Worm (Caenorhabditis elegans): ENCODE results near the gene col-174.
A peak's percentile ranks its signal among the peaks of the same experiment; 100 is the strongest.

col-174 gene

DNA sequence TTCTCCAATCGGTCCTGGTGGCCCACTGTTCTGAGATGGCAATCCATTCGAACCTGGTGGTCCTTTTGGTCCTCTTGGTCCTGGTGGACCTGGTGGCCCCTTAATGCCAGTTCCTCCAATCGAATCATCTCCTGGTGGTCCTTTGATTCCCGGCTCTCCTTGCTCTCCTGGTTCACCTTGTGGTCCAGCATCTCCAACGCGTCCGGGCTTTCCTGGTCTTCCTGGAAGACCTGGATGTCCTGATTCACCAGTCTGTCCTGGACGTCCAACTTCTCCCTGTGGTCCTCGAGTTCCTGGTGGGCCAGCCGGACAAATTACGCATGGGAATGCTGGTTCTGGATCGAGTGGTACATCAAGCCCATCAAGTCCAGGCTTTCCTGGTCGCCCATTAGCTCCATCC lies 9.7 kb upstream of the col-174 start:
- TF ChIP-seq syd-9 (tag; optimal IDR thresholded peaks at IDR 0.05), result no peak
- TF ChIP-seq K09A11.1 (tag; optimal IDR thresholded peaks at IDR 0.05; ENCODE audit: insufficient read depth), result no peak
- TF ChIP-seq ceh-34 (tag; optimal IDR thresholded peaks at IDR 0.05), result no peak
- peak; percentile 43 for TF ChIP-seq hlh-6 (tag; optimal IDR thresholded peaks at IDR 0.05)
- peak; percentile 19 for TF ChIP-seq ceh-9 (tag; optimal IDR thresholded peaks at IDR 0.05)
- no peak for TF ChIP-seq ceh-6 (GFP tag; optimal IDR thresholded peaks at IDR 0.05)
- TF ChIP-seq nfya-1 (tag; optimal IDR thresholded peaks at IDR 0.05), result no peak
- TF ChIP-seq lin-11 (tag; optimal IDR thresholded peaks at IDR 0.05), result no peak
- no peak for TF ChIP-seq sdc-2 (tag; optimal IDR thresholded peaks at IDR 0.05)

DNA sequence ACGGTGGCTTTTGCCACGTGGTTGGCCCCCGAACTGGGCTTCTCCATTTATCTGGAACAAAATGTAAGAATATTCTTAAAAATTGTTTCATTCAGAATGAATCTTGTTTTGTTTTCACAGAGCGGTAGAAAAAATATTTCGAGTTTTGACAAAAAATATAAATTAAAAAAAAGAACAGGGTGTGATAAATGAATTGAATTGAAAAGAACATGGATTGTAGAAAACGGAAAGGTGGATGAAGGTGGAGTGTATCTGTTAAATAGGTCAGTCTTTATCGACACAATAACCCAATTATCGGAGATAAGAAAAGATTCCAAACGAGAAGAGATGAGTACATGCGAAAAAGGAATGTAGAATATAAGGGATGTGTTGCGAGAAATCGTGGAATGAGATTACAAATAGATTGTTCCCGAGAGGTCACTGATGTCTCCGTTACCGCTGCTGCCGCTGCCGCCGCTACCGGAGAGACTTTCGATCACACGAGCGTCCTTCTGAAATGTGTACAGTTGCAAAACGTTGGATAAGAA lies 8.8 kb upstream of the col-174 start, which contains the start of gene dpy-7:
TSS of gene dpy-7 (minus strand) at position 51 of the 527 bp plus-strand sequence.
- TF ChIP-seq elt-4 (tag; optimal IDR thresholded peaks at IDR 0.05) (no peak), ahr-1 (tag; optimal IDR thresholded peaks at IDR 0.05) (no peak), ceh-24 (tag; optimal IDR thresholded peaks at IDR 0.05) (no peak), ceh-30 (tag; optimal IDR thresholded peaks at IDR 0.05) (no peak), hlh-6 (tag; optimal IDR thresholded peaks at IDR 0.05) (no peak), pag-3 (tag; optimal IDR thresholded peaks at IDR 0.05; ENCODE audit: borderline replicate concordance) (no peak), lin-11 (tag; optimal IDR thresholded peaks at IDR 0.05) (no peak), C38D4.7 (GFP tag; optimal IDR thresholded peaks at IDR 0.05) (no peak), rnt-1 (tag; optimal IDR thresholded peaks at IDR 0.05) (no peak), zip-5 (tag; optimal IDR thresholded peaks at IDR 0.05) (no peak), gmeb-2 (tag; optimal IDR thresholded peaks at IDR 0.05) (no peak), ets-4 (tag; optimal IDR thresholded peaks at IDR 0.05) (no peak), unc-3 (GFP tag; conservative IDR thresholded peaks at IDR 0.05) (no peak), unc-3 (tag; optimal IDR thresholded peaks at IDR 0.05) (no peak), tbx-2 (tag; optimal IDR thresholded peaks at IDR 0.05) (no peak)

DNA sequence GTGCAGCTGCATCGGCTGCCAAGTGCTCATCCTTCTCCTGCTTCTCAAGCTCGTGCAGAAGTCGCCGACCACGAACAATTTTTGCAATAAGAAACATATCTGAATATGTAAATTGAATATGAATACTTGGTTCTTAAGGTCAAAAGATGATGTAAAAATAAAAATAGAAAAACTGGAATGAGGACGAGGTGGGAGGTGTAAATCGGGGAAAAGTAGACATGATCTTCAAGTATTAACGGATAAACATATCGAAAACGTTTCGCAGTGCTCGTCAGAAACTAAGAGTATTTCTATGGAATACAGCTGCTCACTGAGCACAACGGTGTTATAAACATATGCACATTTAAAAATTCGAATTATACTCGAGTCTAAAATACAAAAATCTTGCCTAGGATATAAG lies 6.6 kb upstream of the col-174 start, which contains the start of gene glb-16:
TSS of gene glb-16 (minus strand) at position 101 of the 400 bp plus-strand sequence.
- TF ChIP-seq tbx-2 (tag; optimal IDR thresholded peaks at IDR 0.05) (no peak), hlh-6 (tag; optimal IDR thresholded peaks at IDR 0.05) (no peak), pqm-1 (tag; optimal IDR thresholded peaks at IDR 0.05) (no peak), rnt-1 (tag; optimal IDR thresholded peaks at IDR 0.05) (no peak), pha-2 (tag; optimal IDR thresholded peaks at IDR 0.05) (no peak), ztf-16 (tag; optimal IDR thresholded peaks at IDR 0.05) (no peak), eyg-1 (tag; optimal IDR thresholded peaks at IDR 0.05) (no peak), mec-3 (tag; optimal IDR thresholded peaks at IDR 0.05; ENCODE audit: borderline replicate concordance) (no peak), ceh-48 (tag; optimal IDR thresholded peaks at IDR 0.05) (no peak), elt-4 (tag; optimal IDR thresholded peaks at IDR 0.05) (no peak), che-1 (tag; optimal IDR thresholded peaks at IDR 0.05) (no peak), Y22D7AL.16 (tag; optimal IDR thresholded peaks at IDR 0.05) (no peak), ceh-9 (tag; optimal IDR thresholded peaks at IDR 0.05) (no peak), sdc-2 (tag; optimal IDR thresholded peaks at IDR 0.05) (no peak), unc-3 (GFP tag; conservative IDR thresholded peaks at IDR 0.05) (no peak), unc-3 (tag; optimal IDR thresholded peaks at IDR 0.05) (no peak), T23F11.4 (GFP tag; optimal IDR thresholded peaks at IDR 0.05) (no peak), ceh-14 (tag; optimal IDR thresholded peaks at IDR 0.05) (no peak)

DNA sequence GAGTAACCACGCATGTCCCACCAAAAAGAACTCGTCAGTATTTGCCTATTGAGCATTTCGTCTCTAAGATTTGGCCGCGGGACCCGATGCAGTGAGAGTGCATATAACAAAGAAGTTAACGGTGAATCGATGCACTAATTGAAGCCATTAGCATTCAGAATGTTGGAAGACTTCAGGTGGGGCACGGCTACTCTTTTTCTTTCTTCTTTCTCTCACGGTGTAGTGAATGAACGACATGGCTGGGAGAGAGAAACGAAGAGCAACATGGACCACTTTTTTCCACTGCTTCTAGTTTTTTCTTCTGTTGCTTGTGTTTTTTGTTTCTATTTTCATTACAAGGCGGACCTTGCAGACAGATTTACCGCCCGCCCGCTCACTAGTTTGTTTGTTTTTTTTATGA lies 5.5 kb upstream of the col-174 start:
- TF ChIP-seq ttx-3 (tag; optimal IDR thresholded peaks at IDR 0.05) (no peak), pqm-1 (tag; optimal IDR thresholded peaks at IDR 0.05) (no peak), dmd-4 (tag; optimal IDR thresholded peaks at IDR 0.05; ENCODE audit: borderline replicate concordance) (no peak), sdc-2 (tag; optimal IDR thresholded peaks at IDR 0.05) (no peak), hlh-30 (tag; optimal IDR thresholded peaks at IDR 0.05; ENCODE audit: insufficient read depth) (no peak), ceh-14 (tag; optimal IDR thresholded peaks at IDR 0.05) (no peak), pros-1 (tag; optimal IDR thresholded peaks at IDR 0.05) (no peak), sox-2 (GFP tag; IDR thresholded peaks at IDR 0.05) (no peak), rnt-1 (tag; optimal IDR thresholded peaks at IDR 0.05) (no peak), T23F11.4 (GFP tag; optimal IDR thresholded peaks at IDR 0.05) (no peak), elt-2 (tag; optimal IDR thresholded peaks at IDR 0.05) (no peak)
